Worm (Caenorhabditis elegans): ENCODE results near the gene spot-1.

- TF ChIP-seq pqm-1 (tag; optimal IDR thresholded peaks at IDR 0.05) (no peak), nhr-77 (tag; optimal IDR thresholded peaks at IDR 0.05) (no peak)
Observed at ce11 chrIII:7317354-7317753, 40.3 kb upstream of the spot-1 start.
